Fruit fly (Drosophila melanogaster): ENCODE results near the gene CrebA.
A peak's percentile ranks its signal among the peaks of the same experiment; 100 is the strongest.

The CrebA gene

dm6 chr3L:15597945-15598344, 62.8 kb downstream of the CrebA start (continued):
- no peak for TF ChIP-seq CG2712 (tag; optimal IDR thresholded peaks at IDR 0.05)
- TF ChIP-seq NfI (GFP tag; optimal IDR thresholded peaks at IDR 0.05), result no peak
- TF ChIP-seq rib (GFP tag; IDR thresholded peaks at IDR 0.05), result no peak
- no peak for TF ChIP-seq BEAF-32 (GFP tag; optimal IDR thresholded peaks at IDR 0.05)
- TF ChIP-seq CG2120 (GFP tag; optimal IDR thresholded peaks at IDR 0.05), result no peak
- TF ChIP-seq kah (GFP tag; optimal IDR thresholded peaks at IDR 0.05), result no peak
- no peak for TF ChIP-seq CG15696 (tag; optimal IDR thresholded peaks at IDR 0.05)
- TF ChIP-seq dm (GFP tag; optimal IDR thresholded peaks at IDR 0.05), result no peak
- TF ChIP-seq YL-1 (GFP tag; optimal IDR thresholded peaks at IDR 0.05), result no peak
- no peak for TF ChIP-seq CG13287 (GFP tag; IDR thresholded peaks at IDR 0.05; ENCODE audit: partially characterized antibody)
- TF ChIP-seq tna (GFP tag; IDR thresholded peaks at IDR 0.05; ENCODE audit: partially characterized antibody), result no peak
- TF ChIP-seq Blimp-1 (GFP tag; optimal IDR thresholded peaks at IDR 0.05), result no peak
- no peak for TF ChIP-seq crc (GFP tag; optimal IDR thresholded peaks at IDR 0.05)
- no peak for TF ChIP-seq slbo (GFP tag; IDR thresholded peaks at IDR 0.05)
- no peak for TF ChIP-seq bigmax (GFP tag; optimal IDR thresholded peaks at IDR 0.05)
- TF ChIP-seq CG7357 (GFP tag; IDR thresholded peaks at IDR 0.05), result no peak
- TF ChIP-seq nom (GFP tag; optimal IDR thresholded peaks at IDR 0.05), result no peak
- no peak for TF ChIP-seq fd96Cb (tag; optimal IDR thresholded peaks at IDR 0.05)
- no peak for TF ChIP-seq CG3281 (GFP tag; optimal IDR thresholded peaks at IDR 0.05)
- no peak for TF ChIP-seq sima (GFP tag; optimal IDR thresholded peaks at IDR 0.05)
- TF ChIP-seq CG13296 (GFP tag; optimal IDR thresholded peaks at IDR 0.05), result peak; percentile 23
- no peak for TF ChIP-seq Nf-YB (GFP tag; optimal IDR thresholded peaks at IDR 0.05)
- no peak for TF ChIP-seq Antp (GFP tag; optimal IDR thresholded peaks at IDR 0.05)
- TF ChIP-seq dpn (GFP tag; optimal IDR thresholded peaks at IDR 0.05), result no peak
- TF ChIP-seq CG30020 (tag; optimal IDR thresholded peaks at IDR 0.05), result no peak
- no peak for TF ChIP-seq CG10274 (GFP tag; optimal IDR thresholded peaks at IDR 0.05)
- no peak for TF ChIP-seq CG30431 (GFP tag; optimal IDR thresholded peaks at IDR 0.05)
- TF ChIP-seq CoRest (tag; optimal IDR thresholded peaks at IDR 0.05), result no peak
- no peak for TF ChIP-seq CG32772 (GFP tag; IDR thresholded peaks at IDR 0.05)
- TF ChIP-seq bbx (GFP tag; IDR thresholded peaks at IDR 0.05; ENCODE audit: partially characterized antibody), result no peak
- TF ChIP-seq Hmr (GFP tag; optimal IDR thresholded peaks at IDR 0.05), result no peak
- TF ChIP-seq CG2875 (GFP tag; optimal IDR thresholded peaks at IDR 0.05), result no peak
- no peak for TF ChIP-seq Stat92E (GFP tag; optimal IDR thresholded peaks at IDR 0.05)
- TF ChIP-seq crp (GFP tag; optimal IDR thresholded peaks at IDR 0.05), result no peak
- no peak for TF ChIP-seq Xbp1 (GFP tag; optimal IDR thresholded peaks at IDR 0.05)
- no peak for TF ChIP-seq HLH54F (GFP tag; optimal IDR thresholded peaks at IDR 0.05)
- no peak for TF ChIP-seq pnt (GFP tag; optimal IDR thresholded peaks at IDR 0.05)
- TF ChIP-seq CG11085 (GFP tag; IDR thresholded peaks at IDR 0.05), result no peak
- no peak for TF ChIP-seq CG31224 (GFP tag; IDR thresholded peaks at IDR 0.05)
- TF ChIP-seq gsb-n (tag; optimal IDR thresholded peaks at IDR 0.05), result no peak
- no peak for TF ChIP-seq CG12155 (GFP tag; optimal IDR thresholded peaks at IDR 0.05)
- no peak for TF ChIP-seq Gsc (GFP tag; IDR thresholded peaks at IDR 0.05)
- no peak for TF ChIP-seq CG34422 (GFP tag; IDR thresholded peaks at IDR 0.05)
- no peak for TF ChIP-seq CG11398 (GFP tag; optimal IDR thresholded peaks at IDR 0.05)
- no peak for TF ChIP-seq CG1024 (GFP tag; IDR thresholded peaks at IDR 0.05)
- TF ChIP-seq dysf (GFP tag; IDR thresholded peaks at IDR 0.05), result no peak
- no peak for TF ChIP-seq esg (GFP tag; conservative IDR thresholded peaks at IDR 0.05)
- TF ChIP-seq Dp (GFP tag; optimal IDR thresholded peaks at IDR 0.05), result no peak
- TF ChIP-seq CG1603 (tag; optimal IDR thresholded peaks at IDR 0.05), result no peak
- TF ChIP-seq CG12659 (GFP tag; optimal IDR thresholded peaks at IDR 0.05), result no peak
- no peak for TF ChIP-seq CG30403 (GFP tag; optimal IDR thresholded peaks at IDR 0.05)

Measured in whole organism, embryonic.